Fruit fly (Drosophila melanogaster): ENCODE data around the gene Remo.

Gene Remo

DNA sequence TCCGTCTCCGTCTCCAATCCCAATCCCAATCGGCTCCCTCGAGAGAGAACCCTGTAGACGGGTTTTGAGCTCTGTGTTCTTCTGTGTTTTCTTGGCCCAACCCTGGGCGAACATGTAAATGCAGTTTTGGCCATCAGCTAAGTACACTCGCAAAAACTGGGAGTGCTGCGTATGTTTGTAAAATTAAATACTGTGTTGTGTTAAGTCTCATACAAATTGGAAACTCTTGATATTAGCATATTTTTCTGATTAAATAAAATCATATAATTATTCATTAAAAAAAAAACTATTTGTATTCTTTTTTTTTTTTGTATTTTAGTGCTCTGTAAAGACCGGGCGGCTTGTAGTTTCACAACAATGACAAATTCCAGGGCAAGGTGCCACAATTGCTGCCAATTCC is 42.1 kb upstream of the Remo start (continued):
- TF ChIP-seq CG6163 (GFP tag; IDR thresholded peaks at IDR 0.05) = peak; percentile 78
- peak; percentile 24 for TF ChIP-seq CG4318 (GFP tag; optimal IDR thresholded peaks at IDR 0.05)
- TF ChIP-seq cyc (GFP tag; optimal IDR thresholded peaks at IDR 0.05) = peak; percentile 41
- peak; percentile 36 for TF ChIP-seq CG3032 (tag; optimal IDR thresholded peaks at IDR 0.05)
- TF ChIP-seq vri (GFP tag; optimal IDR thresholded peaks at IDR 0.05) = peak; percentile 42
- TF ChIP-seq CG6276 (GFP tag; optimal IDR thresholded peaks at IDR 0.05) = peak; percentile 15
- peak; percentile 65 for TF ChIP-seq Eip75B (GFP tag; optimal IDR thresholded peaks at IDR 0.05)
- peak; percentile 28 for TF ChIP-seq Hr39 (GFP tag; optimal IDR thresholded peaks at IDR 0.05)
- TF ChIP-seq fd59A (GFP tag; optimal IDR thresholded peaks at IDR 0.05) = peak; percentile 41
- TF ChIP-seq CG16779 (tag; optimal IDR thresholded peaks at IDR 0.05) = peak; percentile 49
- TF ChIP-seq net (GFP tag; optimal IDR thresholded peaks at IDR 0.05) = peak; percentile 54
- peak; percentile 53 for TF ChIP-seq Lpt (GFP tag; optimal IDR thresholded peaks at IDR 0.05)
- peak; percentile 81 for TF ChIP-seq acj6 (GFP tag; optimal IDR thresholded peaks at IDR 0.05)
- TF ChIP-seq fd85E (GFP tag; optimal IDR thresholded peaks at IDR 0.05) = no peak

DNA sequence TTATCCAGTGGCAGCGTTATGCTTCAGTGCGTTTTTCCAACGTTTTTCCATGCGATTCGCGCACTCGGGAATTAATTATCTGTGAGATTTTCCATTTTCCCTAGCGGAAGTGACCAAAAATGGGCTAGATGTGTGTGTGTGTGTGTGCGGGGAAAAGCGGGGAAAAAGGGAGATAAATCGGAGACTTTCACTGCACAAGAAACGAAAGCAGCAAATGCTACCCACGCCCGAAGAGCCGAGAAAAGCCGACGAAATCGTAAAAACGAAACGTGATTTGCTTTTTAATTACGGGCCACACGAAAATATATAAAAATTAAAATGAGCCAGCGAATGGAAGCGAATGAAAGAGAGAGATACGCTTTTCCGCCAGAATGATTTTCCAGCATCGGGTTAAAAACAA is 40.1 kb upstream of the Remo start:
- TF ChIP-seq dac (GFP tag; optimal IDR thresholded peaks at IDR 0.05) = no peak
- TF ChIP-seq acj6 (GFP tag; optimal IDR thresholded peaks at IDR 0.05) = no peak
- no peak for TF ChIP-seq CG15336 (GFP tag; IDR thresholded peaks at IDR 0.05)

DNA sequence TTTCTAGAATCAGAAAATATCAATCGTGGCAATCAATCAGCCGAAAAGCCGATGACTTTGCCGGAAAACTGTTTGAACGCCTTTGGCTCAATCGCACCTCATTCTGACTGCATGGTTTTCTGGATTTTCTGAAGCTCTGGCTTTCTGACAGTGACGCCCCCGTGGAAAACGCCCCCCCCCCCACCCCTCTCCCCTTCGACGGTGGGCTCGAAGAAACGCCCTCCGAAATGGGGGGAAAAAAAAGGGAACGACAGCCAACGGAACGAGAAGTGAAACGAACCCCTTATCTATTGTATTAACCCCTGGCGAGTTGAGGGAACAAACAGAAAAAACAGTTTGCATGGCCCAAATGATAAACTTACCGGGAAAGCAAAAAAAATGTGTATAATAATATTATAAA is 39.3 kb upstream of the Remo start:
- TF ChIP-seq eg (GFP tag; IDR thresholded peaks at IDR 0.05) (no peak), CG8319 (GFP tag; optimal IDR thresholded peaks at IDR 0.05) (no peak), CG7368 (GFP tag; optimal IDR thresholded peaks at IDR 0.05) (no peak)

DNA sequence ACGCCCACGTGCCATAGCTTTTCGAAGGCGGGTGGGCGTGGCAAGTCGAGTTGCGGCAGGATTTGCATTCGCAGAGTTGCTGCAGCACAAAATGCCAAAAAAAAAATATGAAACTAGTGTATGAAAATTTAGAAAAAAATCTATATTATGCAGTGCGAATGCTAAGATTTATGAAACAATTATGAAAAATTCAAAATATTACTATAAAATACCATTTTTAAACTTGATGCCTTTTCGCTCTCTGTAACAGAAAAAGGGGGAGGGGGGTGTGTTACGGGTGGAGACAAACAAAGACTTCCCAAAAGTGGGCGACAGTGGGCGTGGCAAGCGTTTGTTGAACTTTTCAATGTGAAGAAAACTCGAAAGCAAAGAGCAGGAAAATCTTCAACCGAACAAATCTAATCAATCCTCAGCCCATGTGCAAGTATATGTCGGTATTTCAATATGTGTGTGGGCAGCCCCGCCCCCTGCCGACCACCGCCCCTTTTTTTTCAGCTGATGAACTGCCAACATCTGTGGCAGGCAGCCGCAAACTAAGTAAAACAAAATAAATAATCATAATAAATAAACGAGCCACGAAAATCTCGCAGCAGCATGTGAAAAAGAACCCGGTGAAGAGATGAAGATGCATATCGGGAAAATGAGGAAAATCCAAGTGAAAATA is 38.0 kb upstream of the Remo start:
- TF ChIP-seq CG7368 (GFP tag; optimal IDR thresholded peaks at IDR 0.05) (no peak), CG6808 (GFP tag; optimal IDR thresholded peaks at IDR 0.05) (no peak), svp (GFP tag) (peak; percentile 20), CG32006 (GFP tag; optimal IDR thresholded peaks at IDR 0.05) (peak; percentile 62), CG8319 (GFP tag; optimal IDR thresholded peaks at IDR 0.05) (no peak), CG10669 (GFP tag; optimal IDR thresholded peaks at IDR 0.05) (no peak), Lpt (GFP tag; optimal IDR thresholded peaks at IDR 0.05) (no peak), CG3032 (tag; optimal IDR thresholded peaks at IDR 0.05) (no peak), lz (GFP tag; optimal IDR thresholded peaks at IDR 0.05) (no peak), CG3919 (GFP tag; optimal IDR thresholded peaks at IDR 0.05) (no peak), Hr38 (GFP tag; optimal IDR thresholded peaks at IDR 0.05) (no peak), Blimp-1 (GFP tag; optimal IDR thresholded peaks at IDR 0.05) (no peak), CG16779 (tag; optimal IDR thresholded peaks at IDR 0.05) (no peak), Sox102F (GFP tag; optimal IDR thresholded peaks at IDR 0.05) (no peak), topi (GFP tag; optimal IDR thresholded peaks at IDR 0.05) (no peak), CG11294 (GFP tag; IDR thresholded peaks at IDR 0.05) (no peak), CG8632 (GFP tag; optimal IDR thresholded peaks at IDR 0.05) (no peak), dsx (GFP tag; optimal IDR thresholded peaks at IDR 0.05; ENCODE audit: poor library complexity, severe bottlenecking) (no peak), fd59A (GFP tag; optimal IDR thresholded peaks at IDR 0.05) (no peak), CG15336 (GFP tag; IDR thresholded peaks at IDR 0.05) (peak; percentile 49), salr (GFP tag; optimal IDR thresholded peaks at IDR 0.05) (no peak), spab (GFP tag; optimal IDR thresholded peaks at IDR 0.05) (no peak), fkh (GFP tag; optimal IDR thresholded peaks at IDR 0.05) (no peak), Smox (GFP tag; optimal IDR thresholded peaks at IDR 0.05) (no peak), CG8119 (GFP tag; IDR thresholded peaks at IDR 0.05) (peak; percentile 32; the same call in 1 of the 3 replicates), Hr39 (GFP tag; optimal IDR thresholded peaks at IDR 0.05) (no peak), esn (GFP tag; optimal IDR thresholded peaks at IDR 0.05) (no peak), cyc (GFP tag; optimal IDR thresholded peaks at IDR 0.05) (no peak), CG1621 (tag; optimal IDR thresholded peaks at IDR 0.05) (no peak), CG11902 (GFP tag; optimal IDR thresholded peaks at IDR 0.05) (no peak), Eip78C (GFP tag) (peak; percentile 7), CG6163 (GFP tag; IDR thresholded peaks at IDR 0.05) (0 out of 3 replicates have a peak, but pooled peaks have one; percentile 11), Met (GFP tag; optimal IDR thresholded peaks at IDR 0.05) (no peak), Eip93F (GFP tag; optimal IDR thresholded peaks at IDR 0.05) (no peak), fd85E (GFP tag; optimal IDR thresholded peaks at IDR 0.05) (no peak), CG6276 (GFP tag; optimal IDR thresholded peaks at IDR 0.05) (no peak), acj6 (GFP tag; optimal IDR thresholded peaks at IDR 0.05) (no peak), eg (GFP tag; IDR thresholded peaks at IDR 0.05) (0 out of 3 replicates have a peak, but pooled peaks have one; percentile 9)
